Worm (Caenorhabditis elegans) whole organism, late embryonic: ENCODE results near the gene set-30.

ENCODE experiments used
- ama-1 ChIP-seq: fragments of 150-350 bp; optimal IDR thresholded peaks from 2 replicates; lab custom pipeline; 2014
- ceh-30 ChIP-seq: fragments of 150-350 bp; optimal IDR thresholded peaks from 2 replicates; lab custom pipeline; 2014; ENCODE audit warnings: missing biosample characterization, missing genetic modification characterization
- ceh-34 ChIP-seq: sonication (generic microtip); optimal IDR thresholded peaks from 2 replicates; lab custom pipeline; 2016; ENCODE audit warnings: mild to moderate bottlenecking, missing genetic modification characterization, missing compliant biosample characterization
- ceh-9 ChIP-seq: sonication (generic microtip); optimal IDR thresholded peaks from 2 replicates; lab custom pipeline; 2016; ENCODE audit warnings: mild to moderate bottlenecking, missing genetic modification characterization, inconsistent platforms, missing compliant biosample characterization
- che-1 ChIP-seq: sonication (generic microtip); optimal IDR thresholded peaks from 2 replicates; lab custom pipeline; 2016; ENCODE audit warnings: mild to moderate bottlenecking, missing genetic modification characterization, missing compliant biosample characterization
- elt-2 ChIP-seq: sonication (generic microtip); optimal IDR thresholded peaks from 2 replicates; lab custom pipeline; 2016; ENCODE audit warnings: missing genetic modification reagents, missing genetic modification characterization, missing compliant biosample characterization
- hlh-30 ChIP-seq: sonication (generic microtip); optimal IDR thresholded peaks from 2 replicates; lab custom pipeline; 2017; ENCODE audit warnings: antibody characterized with exemption, missing genetic modification characterization, missing compliant biosample characterization; ENCODE audit not compliant: insufficient read depth
- pha-4 ChIP-seq: fragments of 150-350 bp; optimal IDR thresholded peaks from 2 replicates; lab custom pipeline; 2018; ENCODE audit warnings: missing biosample characterization, missing genetic modification reagents, missing genetic modification characterization
- pqm-1 ChIP-seq: sonication (generic microtip); optimal IDR thresholded peaks from 2 replicates; lab custom pipeline; 2016; ENCODE audit warnings: missing genetic modification characterization, missing compliant biosample characterization
- pros-1 ChIP-seq: fragments of 150-350 bp; optimal IDR thresholded peaks from 2 replicates; lab custom pipeline; 2014; ENCODE audit warnings: missing biosample characterization, missing genetic modification reagents, missing genetic modification characterization
- sox-2 ChIP-seq: fragments of 200-800 bp; sonication (Bioruptor generic); IDR thresholded peaks from 2 replicates; pipeline ENCODE4 v1.3.6; 2022; ENCODE audit warnings: missing genetic modification reagents, missing genetic modification characterization, missing compliant biosample characterization
- tbx-2 ChIP-seq: sonication (generic microtip); optimal IDR thresholded peaks from 2 replicates; lab custom pipeline; 2016; ENCODE audit warnings: missing genetic modification characterization, missing compliant biosample characterization
- unc-42 ChIP-seq: sonication (generic microtip); optimal IDR thresholded peaks from 2 replicates; lab custom pipeline; 2016; ENCODE audit warnings: missing genotype, missing genetic modification characterization, missing compliant biosample characterization

DNA sequence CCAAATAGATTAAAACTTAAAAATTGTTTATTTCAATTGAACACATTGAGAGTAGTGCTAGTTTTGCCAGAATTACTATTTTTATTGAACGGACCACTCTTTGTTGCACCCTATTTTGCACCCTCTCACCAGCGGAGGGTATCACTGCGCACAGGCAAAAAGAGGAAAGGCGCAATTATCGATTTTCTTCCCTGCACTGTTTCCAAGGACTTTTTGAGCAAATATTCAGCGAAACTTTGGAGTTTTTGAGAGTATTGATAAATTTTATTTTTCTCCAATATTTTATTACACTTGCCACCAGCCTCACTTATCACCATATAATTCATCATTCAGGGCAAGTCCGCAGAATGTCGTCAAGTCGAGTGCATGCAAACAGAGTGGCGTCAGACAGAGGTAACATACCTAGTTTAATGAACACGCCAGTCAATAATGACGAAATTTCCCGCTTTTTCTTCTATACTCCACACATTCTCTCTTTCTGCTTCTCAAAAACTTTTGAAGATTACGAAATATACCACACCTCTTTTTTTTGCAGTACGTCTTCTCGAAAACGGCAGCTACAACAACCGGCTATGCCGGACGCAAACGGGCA, 19.1 kb downstream of the set-30 start:
- TF ChIP-seq ceh-9 (tag; lab: Kevin White, UChicago) (no peak), unc-42 (tag; lab: Kevin White, UChicago) (no peak), tbx-2 (tag; lab: Kevin White, UChicago) (no peak), sox-2 (no peak), che-1 (no peak), ceh-34 (no peak), ama-1 (lab: Kevin White, UChicago) (no peak), pros-1 (no peak), elt-2 (tag; lab: Kevin White, UChicago) (no peak), pha-4 (tag; lab: Kevin White, UChicago) (no peak), pqm-1 (tag; lab: Kevin White, UChicago) (no peak), hlh-30 (tag; lab: Kevin White, UChicago) (no peak), ceh-30 (no peak)
